Worm (Caenorhabditis elegans): ENCODE data around the gene F01F1.15.

- TF ChIP-seq ztf-29 (GFP tag; IDR thresholded peaks at IDR 0.05) (no peak), flt-1 (GFP tag; IDR thresholded peaks at IDR 0.05) (no peak), med-1 (GFP tag; optimal IDR thresholded peaks at IDR 0.05; ENCODE audit: insufficient read depth) (no peak), ztf-23 (GFP tag; IDR thresholded peaks at IDR 0.05) (no peak), cog-1 (tag; optimal IDR thresholded peaks at IDR 0.05) (no peak)
These were observed 3.0 kb upstream of the F01F1.15 start for ce11 chrIII:5872288-5872687.
